Fruit fly (Drosophila melanogaster): ENCODE data around the gene wls.

DNA sequence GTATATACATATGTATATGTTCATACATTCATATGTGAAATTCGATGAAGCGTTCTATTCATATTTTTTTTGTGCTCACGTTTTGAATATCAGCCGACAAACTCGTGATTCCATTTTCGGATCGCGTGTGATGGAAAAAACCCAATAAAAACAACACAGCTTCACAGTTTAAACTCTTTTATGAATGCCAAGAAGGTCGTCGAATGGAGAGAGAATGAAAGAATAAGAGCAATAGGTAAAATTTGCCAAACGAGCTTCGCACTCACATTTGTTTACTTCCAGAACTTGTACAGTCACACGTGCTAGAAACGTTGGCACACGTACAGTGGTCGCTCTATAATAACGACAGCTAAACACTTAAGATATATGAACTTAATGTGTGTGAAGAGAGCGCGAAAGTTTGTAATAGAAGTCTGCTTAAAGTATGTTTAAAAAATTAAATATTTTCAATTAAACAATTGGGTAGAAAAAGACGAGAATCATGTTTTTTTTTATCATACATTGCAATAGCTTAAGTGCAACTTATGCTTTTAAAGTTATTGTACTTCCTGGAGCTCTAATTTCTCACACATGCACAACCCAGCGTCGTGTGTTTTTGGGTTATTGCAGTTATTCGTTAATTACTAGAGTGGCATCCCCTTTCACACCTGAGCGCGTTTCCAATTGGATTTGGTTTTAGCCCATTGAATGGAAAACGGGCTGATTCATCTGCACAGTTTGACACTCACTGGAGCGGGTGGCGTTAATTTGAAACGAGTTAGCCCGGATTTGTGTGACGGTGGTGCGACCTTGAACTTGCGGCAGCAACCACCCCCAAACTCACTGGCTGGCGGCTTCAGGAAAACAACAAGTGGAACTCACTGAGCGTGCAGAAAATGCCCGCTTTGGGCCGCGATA is 43.5 kb downstream of the wls start:
- no peak for TF ChIP-seq CG8478 (optimal IDR thresholded peaks at IDR 0.05)
- TF ChIP-seq CTCF (optimal IDR thresholded peaks at IDR 0.05), result no peak
